Worm (Caenorhabditis elegans) whole organism, late embryonic: ENCODE measurements around the gene syp-2.

Experiments
- K02D7.2 ChIP-seq: sonication (generic microtip); optimal IDR thresholded peaks from 2 replicates; lab custom pipeline; 2017; ENCODE audit warnings: mild to moderate bottlenecking, missing genetic modification characterization, missing compliant biosample characterization
- ceh-2 ChIP-seq: sonication (generic microtip); optimal IDR thresholded peaks from 2 replicates; lab custom pipeline; 2016; ENCODE audit warnings: missing genotype, missing genetic modification characterization, missing compliant biosample characterization
- ceh-34 ChIP-seq: sonication (generic microtip); optimal IDR thresholded peaks from 2 replicates; lab custom pipeline; 2016; ENCODE audit warnings: mild to moderate bottlenecking, missing genetic modification characterization, missing compliant biosample characterization
- che-1 ChIP-seq: sonication (generic microtip); optimal IDR thresholded peaks from 2 replicates; lab custom pipeline; 2016; ENCODE audit warnings: mild to moderate bottlenecking, missing genetic modification characterization, missing compliant biosample characterization
- hlh-13 ChIP-seq: fragments of 200-800 bp; sonication (Bioruptor generic); optimal IDR thresholded peaks from 2 replicates; lab custom pipeline; 2018; ENCODE audit warnings: mild to moderate bottlenecking, missing genetic modification characterization, missing compliant biosample characterization
- nfya-1 ChIP-seq: sonication (generic microtip); optimal IDR thresholded peaks from 2 replicates; lab custom pipeline; 2017; ENCODE audit warnings: missing genetic modification characterization, mild to moderate bottlenecking, missing compliant biosample characterization, antibody characterized with exemption, moderate library complexity
- tbx-2 ChIP-seq: sonication (generic microtip); optimal IDR thresholded peaks from 2 replicates; lab custom pipeline; 2016; ENCODE audit warnings: missing genetic modification characterization, missing compliant biosample characterization
- unc-55 ChIP-seq: sonication (generic microtip); optimal IDR thresholded peaks from 2 replicates; lab custom pipeline; 2017; ENCODE audit warnings: missing biosample characterization, missing genetic modification reagents, missing genetic modification characterization
- ztf-16 ChIP-seq: sonication (generic microtip); optimal IDR thresholded peaks from 2 replicates; lab custom pipeline; 2017; ENCODE audit warnings: missing genetic modification characterization, missing compliant biosample characterization

DNA sequence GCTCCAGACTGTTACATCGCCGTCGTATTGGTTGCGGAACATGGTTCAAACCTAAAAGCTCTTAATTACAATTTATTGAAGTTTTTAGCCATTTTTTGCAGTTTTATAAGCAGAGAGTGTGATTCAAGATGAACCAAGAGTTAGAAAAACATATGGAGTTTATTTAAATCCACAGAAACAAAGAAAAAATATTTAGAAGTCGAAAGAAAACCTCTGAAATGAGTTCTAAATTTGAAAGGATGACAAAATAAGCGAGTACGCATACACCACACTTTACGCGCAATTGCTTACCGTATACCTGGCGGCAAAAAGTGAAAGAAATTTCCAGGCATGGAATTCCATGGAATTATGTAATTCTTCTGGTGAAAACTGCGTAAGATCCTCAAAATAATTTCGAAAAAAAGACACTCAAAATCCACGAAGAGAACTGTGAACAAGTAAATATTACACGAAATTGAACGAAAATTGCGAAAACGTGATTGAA lies 48.0 kb downstream of the syp-2 start, which contains the start of gene pas-6:
- TF ChIP-seq hlh-13 (no peak), unc-55 (GFP tag; lab: Kevin White, UChicago) (no peak), K02D7.2 (no peak), tbx-2 (tag; lab: Kevin White, UChicago) (no peak), ceh-34 (no peak), nfya-1 (tag; lab: Kevin White, UChicago) (peak; percentile 13), ceh-2 (no peak), ztf-16 (tag; lab: Kevin White, UChicago) (no peak), che-1 (tag; lab: Kevin White, UChicago) (no peak)
